Worm (Caenorhabditis elegans): ENCODE measurements around the gene dot-1.4.
A peak's percentile ranks its signal among the peaks of the same experiment; 100 is the strongest.

ce11 chrX:11971323-11971722, 39.9 kb upstream of the dot-1.4 start:
- TF ChIP-seq unc-62 (GFP tag; optimal IDR thresholded peaks at IDR 0.05 in 1 of 2) (peak in 1 of 2 experiments; percentile 95), unc-62 (tag; optimal IDR thresholded peaks at IDR 0.05) (no peak), dve-1 (tag; optimal IDR thresholded peaks at IDR 0.05; ENCODE audit: insufficient read depth) (no peak)
